Fruit fly (Drosophila melanogaster): Measurements from ENCODE around the gene CG5039.

The CG5039 gene

DNA sequence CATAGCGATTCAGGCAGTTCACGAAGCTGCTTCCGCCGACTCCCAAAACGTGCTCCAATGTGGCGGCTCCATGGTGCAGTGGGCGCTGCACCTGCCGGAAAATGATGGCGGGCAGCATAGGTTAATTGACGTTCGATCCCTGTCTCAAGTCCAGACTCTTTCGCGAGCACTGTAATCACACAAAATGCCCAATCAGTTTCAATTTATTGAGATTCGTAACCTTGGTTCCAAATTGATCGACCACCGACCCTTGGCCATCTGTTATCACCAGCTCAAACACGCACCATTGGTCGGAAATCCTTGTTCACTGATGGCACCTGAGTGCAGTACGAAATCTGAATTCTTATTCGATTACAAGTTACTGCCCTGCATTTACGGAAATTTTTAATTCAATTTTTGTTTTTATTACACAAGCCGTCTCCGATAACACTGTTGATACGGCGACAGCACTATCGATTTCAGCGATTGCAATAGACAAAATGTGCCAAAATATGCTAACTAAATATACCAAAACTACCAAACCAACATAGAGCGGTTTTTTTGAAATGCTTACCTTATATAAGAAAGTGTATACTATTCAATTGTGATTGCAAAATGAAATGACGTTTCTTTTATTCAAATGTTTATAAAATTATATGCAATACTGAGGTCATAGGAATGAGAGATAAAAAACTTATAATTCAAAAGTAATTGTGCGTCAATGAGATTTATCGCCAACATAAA is 8.4 kb downstream of the CG5039 start, which contains the start of gene CLS (continued):
- TF ChIP-seq fu2 (GFP tag; optimal IDR thresholded peaks at IDR 0.05) (no peak), CG32772 (GFP tag; IDR thresholded peaks at IDR 0.05) (no peak), Bgb (GFP tag; IDR thresholded peaks at IDR 0.05; ENCODE audit: partially characterized antibody) (peak; percentile 64; the same call in 1 of the 2 replicates), CG8765 (GFP tag; IDR thresholded peaks at IDR 0.05) (no peak), CG6254 (GFP tag; optimal IDR thresholded peaks at IDR 0.05) (no peak), CG42726 (GFP tag; IDR thresholded peaks at IDR 0.05; ENCODE audit: partially characterized antibody) (no peak), tna (GFP tag; IDR thresholded peaks at IDR 0.05; ENCODE audit: partially characterized antibody) (no peak), pnt (GFP tag; optimal IDR thresholded peaks at IDR 0.05) (no peak), Dp (GFP tag; optimal IDR thresholded peaks at IDR 0.05) (peak; percentile 83), CG3407 (GFP tag; optimal IDR thresholded peaks at IDR 0.05) (no peak), kay (GFP tag; optimal IDR thresholded peaks at IDR 0.05) (no peak), PHDP (tag; optimal IDR thresholded peaks at IDR 0.05) (peak; percentile 7), Ssrp (tag; optimal IDR thresholded peaks at IDR 0.05) (no peak), CG10274 (GFP tag; optimal IDR thresholded peaks at IDR 0.05) (no peak), lilli (GFP tag; optimal IDR thresholded peaks at IDR 0.05) (no peak), CG8290 (GFP tag; optimal IDR thresholded peaks at IDR 0.05) (no peak), CG8290 (tag; optimal IDR thresholded peaks at IDR 0.05) (no peak), CG1024 (GFP tag; IDR thresholded peaks at IDR 0.05) (no peak), CG16815 (GFP tag; optimal IDR thresholded peaks at IDR 0.05) (no peak), Atf6 (GFP tag; IDR thresholded peaks at IDR 0.05) (no peak), CG2129 (GFP tag; IDR thresholded peaks at IDR 0.05; ENCODE audit: partially characterized antibody) (no peak), ac (GFP tag; optimal IDR thresholded peaks at IDR 0.05) (no peak), CG15073 (GFP tag; optimal IDR thresholded peaks at IDR 0.05) (no peak), HHEX (GFP tag; optimal IDR thresholded peaks at IDR 0.05) (no peak), sug (tag; optimal IDR thresholded peaks at IDR 0.05) (peak; percentile 14), Xbp1 (GFP tag; optimal IDR thresholded peaks at IDR 0.05) (no peak), br (optimal IDR thresholded peaks at IDR 0.05) (no peak), sna (GFP tag; IDR thresholded peaks at IDR 0.05; ENCODE audit: partially characterized antibody) (0 out of 2 replicates have a peak, but pooled peaks have one; percentile 25), inv (GFP tag; IDR thresholded peaks at IDR 0.05; ENCODE audit: partially characterized antibody) (peak; percentile 15; the same call in 1 of the 2 replicates), NFAT (GFP tag; IDR thresholded peaks at IDR 0.05) (no peak), sqz (GFP tag; optimal IDR thresholded peaks at IDR 0.05) (no peak), slp2 (GFP tag; optimal IDR thresholded peaks at IDR 0.05) (no peak), ham (GFP tag; IDR thresholded peaks at IDR 0.05) (no peak), Fer1 (GFP tag; optimal IDR thresholded peaks at IDR 0.05) (no peak), HmgZ (tag; optimal IDR thresholded peaks at IDR 0.05) (peak; percentile 31), Pdp1 (GFP tag; optimal IDR thresholded peaks at IDR 0.05) (peak in 1 of 2 experiments; percentile 99), CG32767 (GFP tag; IDR thresholded peaks at IDR 0.05) (no peak), slou (GFP tag; optimal IDR thresholded peaks at IDR 0.05) (no peak), lab (GFP tag; optimal IDR thresholded peaks at IDR 0.05) (no peak), lola (GFP tag; optimal IDR thresholded peaks at IDR 0.05) (no peak), danr (GFP tag; IDR thresholded peaks at IDR 0.05) (no peak), CG14667 (GFP tag; IDR thresholded peaks at IDR 0.05) (no peak), Sox100B (GFP tag; optimal IDR thresholded peaks at IDR 0.05) (no peak), YL-1 (GFP tag; optimal IDR thresholded peaks at IDR 0.05) (peak; percentile 15), CG4424 (GFP tag; optimal IDR thresholded peaks at IDR 0.05) (no peak), BtbVII (GFP tag; optimal IDR thresholded peaks at IDR 0.05) (no peak), ash1 (GFP tag; optimal IDR thresholded peaks at IDR 0.05) (no peak), pita (GFP tag; optimal IDR thresholded peaks at IDR 0.05) (no peak), croc (GFP tag; conservative IDR thresholded peaks at IDR 0.05) (no peak), Taf1 (GFP tag; IDR thresholded peaks at IDR 0.05) (no peak)

Measured in whole organism, embryonic.